Worm (Caenorhabditis elegans) whole organism, late embryonic: ENCODE data around the gene srsx-29.

Experiments
- pha-4 ChIP-seq: fragments of 150-350 bp; optimal IDR thresholded peaks from 2 replicates; lab custom pipeline; 2018; ENCODE audit warnings: missing biosample characterization, missing genetic modification reagents, missing genetic modification characterization
- pros-1 ChIP-seq: fragments of 150-350 bp; optimal IDR thresholded peaks from 2 replicates; lab custom pipeline; 2014; ENCODE audit warnings: missing biosample characterization, missing genetic modification reagents, missing genetic modification characterization
- rnt-1 ChIP-seq: sonication (generic microtip); optimal IDR thresholded peaks from 2 replicates; lab custom pipeline; 2016; ENCODE audit warnings: missing genetic modification characterization, missing compliant biosample characterization

ce11 chrV:10112187-10112586 lies 42.6 kb upstream of the srsx-29 start, which contains the start of gene C08B6.3:
- TF ChIP-seq pros-1 (tag; lab: Kevin White, UChicago) (no peak), pha-4 (tag; lab: Kevin White, UChicago) (no peak), rnt-1 (tag; lab: Kevin White, UChicago) (no peak)
